Worm (Caenorhabditis elegans): Measurements from ENCODE around the gene F13B12.1.

DNA sequence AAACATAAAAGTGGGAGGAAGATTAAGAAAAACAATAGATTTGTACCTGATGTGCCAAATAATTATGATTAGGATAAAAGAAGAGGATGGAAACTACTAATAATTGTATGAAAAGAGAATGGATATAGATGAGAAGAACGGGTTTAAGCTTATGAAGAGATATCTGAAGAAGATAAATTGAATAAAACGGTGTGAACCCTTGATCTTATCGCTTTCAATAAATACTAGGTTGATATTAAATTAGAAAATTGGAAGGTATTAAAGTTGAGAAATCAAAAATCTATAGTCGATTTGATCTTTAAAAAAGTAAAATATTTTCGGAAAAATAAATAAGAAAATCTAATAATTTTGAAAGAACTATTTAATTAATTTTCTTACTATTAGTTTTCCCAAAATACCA is 25.4 kb upstream of the F13B12.1 start, which contains the start of gene F13B12.4:
- TF ChIP-seq nhr-10 (tag; optimal IDR thresholded peaks at IDR 0.05) (no peak), nhr-23 (tag; optimal IDR thresholded peaks at IDR 0.05) (no peak)
